Worm (Caenorhabditis elegans): Measurements from ENCODE around the gene asp-4.

asp-4 gene

ce11 chrX:13174437-13174836, 46.8 kb downstream of the asp-4 start:
- TF ChIP-seq klf-2 (GFP tag; conservative IDR thresholded peaks at IDR 0.05), result no peak
- no peak for TF ChIP-seq cog-1 (tag; optimal IDR thresholded peaks at IDR 0.05)
- TF ChIP-seq T22C8.4 (GFP tag; IDR thresholded peaks at IDR 0.05), result no peak
- no peak for TF ChIP-seq ztf-29 (GFP tag; IDR thresholded peaks at IDR 0.05)
- no peak for TF ChIP-seq flt-1 (GFP tag; IDR thresholded peaks at IDR 0.05)
- no peak for TF ChIP-seq ref-1 (GFP tag; conservative IDR thresholded peaks at IDR 0.05)
- no peak for TF ChIP-seq med-1 (GFP tag; optimal IDR thresholded peaks at IDR 0.05; ENCODE audit: insufficient read depth)
- TF ChIP-seq ztf-23 (GFP tag; IDR thresholded peaks at IDR 0.05), result no peak
- no peak for TF ChIP-seq tab-1 (GFP tag; IDR thresholded peaks at IDR 0.05)

DNA sequence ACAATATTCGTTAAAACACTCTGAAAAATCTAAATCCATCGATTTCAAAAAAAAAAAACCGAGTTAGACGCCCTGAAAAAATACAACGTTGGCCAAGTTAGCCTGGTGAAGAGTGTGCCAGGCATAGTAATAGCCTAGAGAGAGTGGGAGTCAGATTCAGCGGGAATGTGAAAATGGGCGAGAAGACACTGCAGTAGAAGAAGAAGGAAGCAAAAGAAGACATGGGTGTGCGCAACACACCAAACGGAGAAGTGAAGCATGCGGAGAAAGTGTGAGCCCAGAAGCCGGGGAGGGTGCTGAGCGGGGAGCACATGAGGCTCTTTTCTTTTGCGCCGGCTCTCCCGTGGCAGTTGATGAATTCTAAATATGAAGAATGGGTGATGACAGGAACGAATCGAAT, 50.1 kb downstream of the asp-4 start:
- TF ChIP-seq cog-1 (tag; optimal IDR thresholded peaks at IDR 0.05), result no peak
- no peak for TF ChIP-seq flt-1 (GFP tag; IDR thresholded peaks at IDR 0.05)
- TF ChIP-seq T22C8.4 (GFP tag; IDR thresholded peaks at IDR 0.05), result no peak

DNA sequence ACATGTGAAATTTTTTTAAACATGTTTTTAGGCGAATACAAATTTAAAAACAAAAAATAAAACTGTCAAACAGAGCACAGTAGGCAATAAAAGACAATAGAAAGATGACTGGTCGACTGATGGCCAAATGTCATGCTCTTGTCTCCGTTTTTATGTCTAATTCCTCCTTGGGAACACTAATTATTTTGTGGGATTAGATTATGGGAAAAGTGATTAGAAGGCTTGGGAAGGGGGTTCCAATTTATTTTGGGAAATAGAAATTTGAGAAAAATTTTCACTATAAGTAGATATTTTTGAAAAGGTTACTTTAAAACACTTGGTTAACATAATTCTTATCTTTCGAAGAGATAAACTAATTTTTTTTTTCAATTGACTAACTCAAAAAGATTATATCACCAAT, 50.5 kb downstream of the asp-4 start:
- no peak for TF ChIP-seq med-1 (GFP tag; optimal IDR thresholded peaks at IDR 0.05; ENCODE audit: insufficient read depth)
- no peak for TF ChIP-seq T22C8.4 (GFP tag; IDR thresholded peaks at IDR 0.05)
- TF ChIP-seq ref-1 (GFP tag; conservative IDR thresholded peaks at IDR 0.05), result no peak
- no peak for TF ChIP-seq klf-2 (GFP tag; conservative IDR thresholded peaks at IDR 0.05)
- no peak for TF ChIP-seq ztf-23 (GFP tag; IDR thresholded peaks at IDR 0.05)
- TF ChIP-seq flt-1 (GFP tag; IDR thresholded peaks at IDR 0.05), result no peak
- TF ChIP-seq cog-1 (tag; optimal IDR thresholded peaks at IDR 0.05), result no peak
- TF ChIP-seq tab-1 (GFP tag; IDR thresholded peaks at IDR 0.05), result no peak
- TF ChIP-seq ztf-29 (GFP tag; IDR thresholded peaks at IDR 0.05), result no peak

ce11 chrX:13169975-13170374, 51.3 kb downstream of the asp-4 start, which contains the start of gene mob-2:
TSS of gene mob-2 (minus strand) at chrX:13170075.
- TF ChIP-seq klf-2 (GFP tag; conservative IDR thresholded peaks at IDR 0.05) (no peak), ref-1 (GFP tag; conservative IDR thresholded peaks at IDR 0.05) (no peak), tab-1 (GFP tag; IDR thresholded peaks at IDR 0.05) (no peak), T22C8.4 (GFP tag; IDR thresholded peaks at IDR 0.05) (no peak), cog-1 (tag; optimal IDR thresholded peaks at IDR 0.05) (no peak), ztf-29 (GFP tag; IDR thresholded peaks at IDR 0.05) (no peak), ztf-23 (GFP tag; IDR thresholded peaks at IDR 0.05) (no peak), flt-1 (GFP tag; IDR thresholded peaks at IDR 0.05) (no peak), med-1 (GFP tag; optimal IDR thresholded peaks at IDR 0.05; ENCODE audit: insufficient read depth) (no peak)

ce11 chrX:13169133-13169532, 52.1 kb downstream of the asp-4 start:
- TF ChIP-seq ztf-29 (GFP tag; IDR thresholded peaks at IDR 0.05) (no peak), cog-1 (tag; optimal IDR thresholded peaks at IDR 0.05) (peak; percentile 88), T22C8.4 (GFP tag; IDR thresholded peaks at IDR 0.05) (no peak), klf-2 (GFP tag; conservative IDR thresholded peaks at IDR 0.05) (no peak), tab-1 (GFP tag; IDR thresholded peaks at IDR 0.05) (no peak), ref-1 (GFP tag; conservative IDR thresholded peaks at IDR 0.05) (no peak)
